Fruit fly (Drosophila melanogaster): ENCODE results near the gene CG2519.
A peak's percentile ranks its signal among the peaks of the same experiment; 100 is the strongest.

CG2519 gene

dm6 chr3R:5570635-5571436 is 23.3 kb upstream of the CG2519 start, which contains the start of gene CRMP (continued):
- TF ChIP-seq amos (GFP tag; IDR thresholded peaks at IDR 0.05; ENCODE audit: partially characterized antibody) (no peak), CG34422 (GFP tag; IDR thresholded peaks at IDR 0.05) (no peak), CG17829 (tag; optimal IDR thresholded peaks at IDR 0.05) (peak; percentile 24)

DNA sequence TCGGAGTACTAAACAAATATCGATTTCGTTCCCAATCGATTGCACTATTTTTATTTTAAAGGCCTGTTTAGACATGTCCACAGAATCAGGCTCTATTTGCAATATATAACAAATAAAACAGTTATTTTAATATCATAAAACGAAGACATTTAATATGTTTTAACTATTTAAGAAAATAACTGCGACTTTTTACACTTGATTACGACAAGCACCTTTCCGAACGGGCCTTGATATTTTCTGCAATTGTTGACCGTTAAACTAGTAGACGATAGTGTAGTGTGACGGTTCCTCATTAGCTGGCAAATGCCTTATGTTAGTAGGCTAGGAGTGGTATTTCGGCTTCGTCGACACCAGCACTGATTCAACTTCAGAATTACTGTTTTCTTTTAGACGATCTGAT is 21.0 kb upstream of the CG2519 start, which contains the start of the genes CG2931 and Rheb:
Gene CG2931 (minus strand): TSS at position 26 of the 400 bp plus-strand sequence.
Gene Rheb (plus strand): TSS at position 332 of the 400 bp plus-strand sequence.
- TF ChIP-seq ems (GFP tag; optimal IDR thresholded peaks at IDR 0.05) = peak; percentile 45
- TF ChIP-seq CG16813 (GFP tag; IDR thresholded peaks at IDR 0.05; ENCODE audit: partially characterized antibody) = peak; percentile 83
- TF ChIP-seq CG6813 (GFP tag; optimal IDR thresholded peaks at IDR 0.05) = no peak
- TF ChIP-seq E2f1 (GFP tag; IDR thresholded peaks at IDR 0.05) = peak; percentile 55; the same call in 1 of the 2 replicates
- TF ChIP-seq jumu (GFP tag; optimal IDR thresholded peaks at IDR 0.05) = peak; percentile 30
- peak; percentile 48 for TF ChIP-seq D19A (tag; optimal IDR thresholded peaks at IDR 0.05)
- TF ChIP-seq CG18011 (GFP tag; optimal IDR thresholded peaks at IDR 0.05) = peak; percentile 50
- TF ChIP-seq CG6175 (GFP tag; IDR thresholded peaks at IDR 0.05) = no peak
- no peak for TF ChIP-seq CG9609 (GFP tag; optimal IDR thresholded peaks at IDR 0.05)
- peak; percentile 48 for TF ChIP-seq CG13123 (GFP tag; optimal IDR thresholded peaks at IDR 0.05)
- peak; percentile 12 for TF ChIP-seq CG18619 (GFP tag; optimal IDR thresholded peaks at IDR 0.05)
- TF ChIP-seq CG5245 (GFP tag; optimal IDR thresholded peaks at IDR 0.05) = peak; percentile 23
- peak; percentile 41 for TF ChIP-seq corto (GFP tag; optimal IDR thresholded peaks at IDR 0.05)
- peak; percentile 55 for TF ChIP-seq mam (GFP tag; optimal IDR thresholded peaks at IDR 0.05)
- TF ChIP-seq CG43689 (GFP tag; IDR thresholded peaks at IDR 0.05) = no peak
- peak; percentile 78 for TF ChIP-seq unc-4 (GFP tag; IDR thresholded peaks at IDR 0.05; ENCODE audit: partially characterized antibody)
- peak; percentile 48 for TF ChIP-seq tup (GFP tag; optimal IDR thresholded peaks at IDR 0.05)
- peak; percentile 16 for TF ChIP-seq dm (GFP tag; optimal IDR thresholded peaks at IDR 0.05)
- TF ChIP-seq Adf1 (GFP tag; IDR thresholded peaks at IDR 0.05) = peak; percentile 54
- no peak for TF ChIP-seq pfk (GFP tag; optimal IDR thresholded peaks at IDR 0.05)
- TF ChIP-seq CG12942 (GFP tag; optimal IDR thresholded peaks at IDR 0.05) = peak; percentile 58
- peak; percentile 79 for TF ChIP-seq Doc3 (GFP tag; IDR thresholded peaks at IDR 0.05; ENCODE audit: partially characterized antibody)
- TF ChIP-seq CG1647 (GFP tag; optimal IDR thresholded peaks at IDR 0.05) = peak; percentile 63
- TF ChIP-seq CG33213 (GFP tag; optimal IDR thresholded peaks at IDR 0.05) = peak; percentile 60
- no peak; the same call in 2 of the 3 replicates for TF ChIP-seq B-H1 (GFP tag; IDR thresholded peaks at IDR 0.05)
- peak; percentile 60 for TF ChIP-seq CG32772 (GFP tag; IDR thresholded peaks at IDR 0.05)
- peak; percentile 92 for TF ChIP-seq CG9797 (GFP tag; optimal IDR thresholded peaks at IDR 0.05)
- no peak for TF ChIP-seq ro (GFP tag; IDR thresholded peaks at IDR 0.05)
- TF ChIP-seq p53 (GFP tag; optimal IDR thresholded peaks at IDR 0.05) = peak; percentile 15
- TF ChIP-seq exex (tag; optimal IDR thresholded peaks at IDR 0.05) = peak; percentile 19
- peak; percentile 58 for TF ChIP-seq ara (GFP tag; IDR thresholded peaks at IDR 0.05)
- TF ChIP-seq CG8281 (tag; optimal IDR thresholded peaks at IDR 0.05) = no peak
- peak; percentile 80 for TF ChIP-seq Sry-δ (GFP tag; optimal IDR thresholded peaks at IDR 0.05)
- peak; percentile 60 for TF ChIP-seq CG6791 (GFP tag; IDR thresholded peaks at IDR 0.05; ENCODE audit: partially characterized antibody)
- TF ChIP-seq Hey (tag; optimal IDR thresholded peaks at IDR 0.05) = no peak
- TF ChIP-seq CG3281 (GFP tag; optimal IDR thresholded peaks at IDR 0.05) = peak; percentile 62
- no peak for TF ChIP-seq crol (GFP tag; IDR thresholded peaks at IDR 0.05)
- no peak; the same call in 3 of the 4 replicates for TF ChIP-seq Gug (GFP tag; IDR thresholded peaks at IDR 0.05)
- TF ChIP-seq Abd-B (GFP tag; optimal IDR thresholded peaks at IDR 0.05) = peak; percentile 74
- TF ChIP-seq fu2 (GFP tag; optimal IDR thresholded peaks at IDR 0.05) = peak; percentile 26
- TF ChIP-seq ind (GFP tag; optimal IDR thresholded peaks at IDR 0.05) = peak; percentile 76
- TF ChIP-seq gt (GFP tag; IDR thresholded peaks at IDR 0.05) = no peak
- no peak for TF ChIP-seq emc (GFP tag; optimal IDR thresholded peaks at IDR 0.05)
- TF ChIP-seq Atf6 (GFP tag; IDR thresholded peaks at IDR 0.05) = peak; percentile 67
- peak; percentile 88 for TF ChIP-seq Dll (GFP tag; IDR thresholded peaks at IDR 0.05; ENCODE audit: partially characterized antibody)

All from whole organism, embryonic.